Fruit fly (Drosophila melanogaster): Measurements from ENCODE around the gene CG2116.
A peak's percentile ranks its signal among the peaks of the same experiment; 100 is the strongest.

The CG2116 gene

DNA sequence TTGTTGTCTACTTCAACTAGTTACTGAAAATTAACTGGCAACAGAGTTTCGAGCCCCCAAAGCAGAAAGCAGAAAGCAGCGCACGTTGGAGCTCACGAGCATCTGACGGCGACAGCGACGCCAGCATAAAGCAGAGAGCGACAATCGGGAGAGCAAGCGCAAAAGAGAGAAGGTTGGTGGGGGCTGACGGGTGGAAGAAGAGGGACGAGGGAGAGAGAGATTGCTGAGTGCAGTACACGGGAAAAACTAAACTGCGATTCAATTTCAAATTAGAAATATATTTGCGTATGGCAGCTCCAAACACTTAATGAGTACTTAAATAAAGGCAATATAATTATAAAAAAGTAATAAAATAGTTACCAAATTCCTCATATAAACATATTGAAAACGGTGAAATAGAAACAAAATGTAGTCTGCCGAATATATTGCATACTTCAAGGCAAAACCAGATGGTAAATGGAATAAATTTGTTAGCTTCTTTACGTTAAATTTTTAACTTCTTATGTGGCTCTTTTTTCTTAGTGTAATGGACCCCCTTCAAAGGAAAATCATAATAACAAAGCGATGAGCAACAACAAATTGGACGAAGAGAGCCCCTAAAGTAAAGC lies 37.4 kb upstream of the CG2116 start (continued):
- TF ChIP-seq ro (GFP tag; IDR thresholded peaks at IDR 0.05) (peak; percentile 81), pho (GFP tag; optimal IDR thresholded peaks at IDR 0.05) (peak; percentile 80), CG2116 (GFP tag; optimal IDR thresholded peaks at IDR 0.05) (peak; percentile 70), dysf (GFP tag; IDR thresholded peaks at IDR 0.05) (peak; percentile 96), sug (tag; optimal IDR thresholded peaks at IDR 0.05) (peak; percentile 99), CG15514 (GFP tag; optimal IDR thresholded peaks at IDR 0.05) (peak; percentile 83), pfk (GFP tag; optimal IDR thresholded peaks at IDR 0.05) (peak; percentile 66)

DNA sequence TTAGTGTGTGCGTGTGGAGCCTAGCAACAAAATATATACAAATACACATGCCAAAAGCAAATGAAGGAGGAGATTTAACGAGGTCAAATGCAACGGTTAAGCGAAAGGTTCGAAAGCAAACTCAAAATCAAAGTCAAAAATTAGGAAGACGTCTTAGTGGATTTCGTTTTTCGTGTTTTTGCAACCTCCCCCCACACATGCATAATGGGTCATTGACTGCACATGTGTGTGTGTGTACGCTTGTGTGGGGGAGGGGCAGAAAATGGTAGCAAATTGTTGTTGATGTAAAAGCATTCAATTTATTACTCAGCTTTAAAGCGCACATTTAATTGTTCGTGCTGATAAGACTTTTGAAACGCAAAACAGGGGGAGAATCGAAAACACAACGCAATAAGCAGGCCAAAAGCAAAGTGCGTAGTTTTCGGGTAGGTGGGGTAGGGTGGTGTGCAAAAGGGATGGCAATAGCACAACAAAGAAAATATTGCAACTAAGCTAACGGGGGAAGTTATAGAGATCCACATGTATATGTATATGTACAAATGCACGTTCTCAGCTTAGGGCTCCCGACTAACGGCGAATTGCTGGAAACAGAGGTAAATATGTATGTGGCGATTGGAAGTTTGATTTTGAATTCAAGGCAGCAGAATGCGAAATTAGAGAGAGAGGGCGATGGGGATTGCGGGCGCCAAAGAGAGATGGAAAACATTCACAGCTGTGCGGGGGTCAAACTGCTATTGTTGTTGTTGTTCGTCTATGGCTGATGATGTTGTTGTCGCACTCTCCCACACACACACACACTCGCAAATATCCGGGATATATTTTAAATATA lies 36.5 kb upstream of the CG2116 start:
- TF ChIP-seq Hr78 (GFP tag; optimal IDR thresholded peaks at IDR 0.05) (peak in 1 of 2 experiments; percentile 80), Meics (GFP tag; optimal IDR thresholded peaks at IDR 0.05) (peak; percentile 14), sd (tag; optimal IDR thresholded peaks at IDR 0.05) (peak; percentile 7), HmgD (GFP tag; optimal IDR thresholded peaks at IDR 0.05) (no peak), Bdp1 (GFP tag; optimal IDR thresholded peaks at IDR 0.05) (no peak), ash1 (GFP tag; optimal IDR thresholded peaks at IDR 0.05) (no peak), zfh2 (GFP tag; optimal IDR thresholded peaks at IDR 0.05) (no peak), slou (GFP tag; optimal IDR thresholded peaks at IDR 0.05) (no peak), CG14014 (GFP tag; IDR thresholded peaks at IDR 0.05) (no peak), ERR (GFP tag; optimal IDR thresholded peaks at IDR 0.05) (no peak), nau (GFP tag; optimal IDR thresholded peaks at IDR 0.05) (no peak), sisA (GFP tag; IDR thresholded peaks at IDR 0.05) (no peak), slp2 (GFP tag; optimal IDR thresholded peaks at IDR 0.05) (no peak), br (optimal IDR thresholded peaks at IDR 0.05) (no peak), CG13624 (GFP tag; optimal IDR thresholded peaks at IDR 0.05) (peak; percentile 95), eyg (GFP tag; optimal IDR thresholded peaks at IDR 0.05) (no peak), Gug (GFP tag; IDR thresholded peaks at IDR 0.05) (no peak), Antp (GFP tag; optimal IDR thresholded peaks at IDR 0.05) (no peak), CG1529 (GFP tag; optimal IDR thresholded peaks at IDR 0.05) (no peak), CG43689 (GFP tag; IDR thresholded peaks at IDR 0.05) (no peak), ken (GFP tag; IDR thresholded peaks at IDR 0.05) (no peak), Deaf1 (tag; optimal IDR thresholded peaks at IDR 0.05) (no peak), CG18599 (GFP tag; optimal IDR thresholded peaks at IDR 0.05) (no peak), CG2678 (tag; optimal IDR thresholded peaks at IDR 0.05) (peak; percentile 4), CG7987 (GFP tag; optimal IDR thresholded peaks at IDR 0.05) (no peak), Ets65A (GFP tag) (peak; percentile 59), Side (GFP tag; optimal IDR thresholded peaks at IDR 0.05) (no peak), CG6813 (GFP tag; optimal IDR thresholded peaks at IDR 0.05) (no peak), CG34376 (GFP tag; optimal IDR thresholded peaks at IDR 0.05) (peak; percentile 4), CG7963 (GFP tag; IDR thresholded peaks at IDR 0.05; ENCODE audit: partially characterized antibody) (no peak), CG11398 (GFP tag; optimal IDR thresholded peaks at IDR 0.05) (no peak), crol (GFP tag; IDR thresholded peaks at IDR 0.05) (peak; percentile 45), CG10366 (GFP tag; IDR thresholded peaks at IDR 0.05) (no peak), p53 (GFP tag; optimal IDR thresholded peaks at IDR 0.05) (no peak), crc (GFP tag; optimal IDR thresholded peaks at IDR 0.05) (no peak), CG18619 (GFP tag; optimal IDR thresholded peaks at IDR 0.05) (no peak), Adf1 (GFP tag; IDR thresholded peaks at IDR 0.05) (no peak), Sox102F (GFP tag; optimal IDR thresholded peaks at IDR 0.05) (no peak), da (GFP tag; optimal IDR thresholded peaks at IDR 0.05) (no peak), chm (GFP tag; IDR thresholded peaks at IDR 0.05) (no peak), CG30431 (GFP tag; optimal IDR thresholded peaks at IDR 0.05) (no peak), lmd (GFP tag; IDR thresholded peaks at IDR 0.05) (0 out of 2 replicates have a peak, but pooled peaks have one; percentile 7)
